Fruit fly (Drosophila melanogaster) whole organism, embryonic: Measurements from ENCODE around the gene CG5021.

Source experiments
- CG10565 ChIP-seq: fragments of 200-800 bp; sonication (Bioruptor generic); optimal IDR thresholded peaks from 3 replicates; lab custom pipeline; 2016; ENCODE audit warnings: missing biosample characterization, mild to moderate bottlenecking, missing genetic modification characterization
- CG10654 ChIP-seq: fragments of 200-800 bp; sonication (Bioruptor generic); optimal IDR thresholded peaks from 2 replicates; lab custom pipeline; 2016; ENCODE audit warnings: missing biosample characterization, missing genetic modification characterization
- CG14441 ChIP-seq: fragments of 200-800 bp; sonication (Bioruptor generic); IDR thresholded peaks from 2 replicates; pipeline ENCODE4 v1.3.6; 2022; ENCODE audit warnings: missing biosample characterization, missing genetic modification characterization
- CG1602 ChIP-seq: fragments of 200-800 bp; sonication (Bioruptor generic); optimal IDR thresholded peaks from 3 replicates; lab custom pipeline; 2016; ENCODE audit warnings: missing biosample characterization, missing genetic modification characterization
- CG1603 ChIP-seq: fragments of 200-800 bp; sonication (Bioruptor generic); optimal IDR thresholded peaks from 2 replicates; lab custom pipeline; 2019; ENCODE audit warnings: missing biosample characterization, mild to moderate bottlenecking, missing genetic modification characterization, moderate library complexity
- CG16815 ChIP-seq: fragments of 200-800 bp; sonication (Bioruptor generic); optimal IDR thresholded peaks from 3 replicates; lab custom pipeline; 2017; ENCODE audit warnings: missing biosample characterization, mild to moderate bottlenecking, missing genetic modification characterization
- CG17829 ChIP-seq: fragments of 200-800 bp; optimal IDR thresholded peaks from 2 replicates; lab custom pipeline; 2019; ENCODE audit warnings: missing biosample characterization, mild to moderate bottlenecking, missing genetic modification characterization, moderate library complexity
- CG1792 ChIP-seq: fragments of 200-800 bp; sonication (Bioruptor generic); optimal IDR thresholded peaks from 2 replicates; lab custom pipeline; 2016; ENCODE audit warnings: missing biosample characterization, missing genetic modification characterization
- CG2875 ChIP-seq: fragments of 200-800 bp; sonication (Bioruptor generic); optimal IDR thresholded peaks from 2 replicates; lab custom pipeline; 2017; ENCODE audit warnings: missing biosample characterization, mild to moderate bottlenecking, missing genetic modification characterization, missing genetic modification reagents
- CG30020 ChIP-seq: fragments of 200-800 bp; optimal IDR thresholded peaks from 2 replicates; lab custom pipeline; 2019; ENCODE audit warnings: missing biosample characterization, mild to moderate bottlenecking, missing genetic modification characterization, moderate library complexity
- CG33557 ChIP-seq: fragments of 200-800 bp; sonication (Bioruptor generic); optimal IDR thresholded peaks from 2 replicates; lab custom pipeline; 2019; ENCODE audit warnings: missing biosample characterization, mild to moderate bottlenecking, missing genetic modification characterization, moderate library complexity
- CG3407 ChIP-seq: fragments of 200-800 bp; sonication (Bioruptor generic); optimal IDR thresholded peaks from 2 replicates; lab custom pipeline; 2018; ENCODE audit warnings: missing biosample characterization, mild to moderate bottlenecking, missing genetic modification characterization
- CG42726 ChIP-seq: fragments of 200-800 bp; sonication (Bioruptor generic); IDR thresholded peaks from 2 replicates; pipeline ENCODE4 v1.3.6; 2022; ENCODE audit warnings: missing biosample characterization, missing genetic modification characterization; ENCODE audit not compliant: partially characterized antibody
- CG6254 ChIP-seq: fragments of 200-800 bp; sonication (Bioruptor generic); optimal IDR thresholded peaks from 3 replicates; lab custom pipeline; 2017; ENCODE audit warnings: mild to moderate bottlenecking, missing biosample characterization, missing genetic modification reagents, missing genetic modification characterization
- CG7372 ChIP-seq: fragments of 200-800 bp; sonication (Bioruptor generic); IDR thresholded peaks from 2 replicates; pipeline ENCODE4 v1.3.6; 2022; ENCODE audit warnings: missing biosample characterization, missing genetic modification characterization
- CG7556 ChIP-seq: fragments of 200-800 bp; sonication (Bioruptor generic); optimal IDR thresholded peaks from 2 replicates; lab custom pipeline; 2017; ENCODE audit warnings: missing biosample characterization, mild to moderate bottlenecking, missing genetic modification characterization
- CG8388 ChIP-seq: fragments of 200-800 bp; sonication (Bioruptor generic); optimal IDR thresholded peaks from 2 replicates; lab custom pipeline; 2019; ENCODE audit warnings: missing biosample characterization, mild to moderate bottlenecking, missing genetic modification characterization, moderate library complexity
- CG9876 ChIP-seq: fragments of 200-800 bp; sonication (Bioruptor generic); optimal IDR thresholded peaks from 2 replicates; lab custom pipeline; 2016; ENCODE audit warnings: missing biosample characterization, missing genetic modification characterization
- Deaf1 ChIP-seq: fragments of 200-800 bp; optimal IDR thresholded peaks from 3 replicates; lab custom pipeline; 2019; ENCODE audit warnings: missing biosample characterization, mild to moderate bottlenecking, missing genetic modification characterization, moderate library complexity
- Dip3 ChIP-seq: fragments of 200-800 bp; sonication (Bioruptor generic); optimal IDR thresholded peaks from 3 replicates; lab custom pipeline; 2016; ENCODE audit warnings: missing biosample characterization, missing genetic modification characterization
- Dll ChIP-seq: fragments of 200-800 bp; sonication (Bioruptor generic); IDR thresholded peaks from 4 replicates; pipeline ENCODE4 v1.3.6; 2022; ENCODE audit warnings: missing biosample characterization, missing genetic modification characterization; ENCODE audit not compliant: partially characterized antibody
- Doc2 ChIP-seq: fragments of 200-800 bp; sonication (Bioruptor generic); IDR thresholded peaks from 2 replicates; pipeline ENCODE4 v1.3.6; 2022; ENCODE audit warnings: missing biosample characterization, missing genetic modification characterization
- Ets97D ChIP-seq: fragments of 200-800 bp; sonication (Bioruptor generic); optimal IDR thresholded peaks from 3 replicates; lab custom pipeline; 2016; ENCODE audit warnings: missing biosample characterization, missing genetic modification characterization
- MESR4 ChIP-seq: fragments of 200-800 bp; sonication (Bioruptor generic); optimal IDR thresholded peaks from 2 replicates; lab custom pipeline; 2018; ENCODE audit warnings: missing biosample characterization, mild to moderate bottlenecking, missing genetic modification characterization, moderate library complexity
- Med ChIP-seq: fragments of 200-800 bp; sonication (Bioruptor generic); peaks from one replicate; lab custom pipeline; 2016; ENCODE audit warnings: missing biosample characterization, missing genetic modification characterization, mild to moderate bottlenecking, inconsistent platforms, moderate library complexity
- Poxn ChIP-seq: fragments of 200-800 bp; sonication (Bioruptor generic); IDR thresholded peaks from 2 replicates; pipeline ENCODE4 v1.3.6; 2022; ENCODE audit warnings: missing biosample characterization, missing genetic modification characterization
- Side ChIP-seq: fragments of 200-800 bp; sonication (Bioruptor generic); optimal IDR thresholded peaks from 2 replicates; lab custom pipeline; 2016; ENCODE audit warnings: missing biosample characterization, missing genetic modification characterization
- croc ChIP-seq: fragments of 200-800 bp; sonication (Bioruptor generic); conservative IDR thresholded peaks from 3 replicates; pipeline ENCODE4 v1.3.6; 2022; ENCODE audit warnings: missing biosample characterization, missing genetic modification characterization
- dmrt11E ChIP-seq: fragments of 200-800 bp; sonication (Bioruptor generic); optimal IDR thresholded peaks from 3 replicates; lab custom pipeline; 2018; ENCODE audit warnings: missing biosample characterization, mild to moderate bottlenecking, missing genetic modification characterization, moderate library complexity
- en ChIP-seq: fragments of 200-800 bp; sonication (Bioruptor generic); optimal IDR thresholded peaks from 2 replicates; lab custom pipeline; 2016; ENCODE audit warnings: missing biosample characterization, missing genetic modification characterization
- fru ChIP-seq: fragments of >200 bp; optimal IDR thresholded peaks from 2 replicates; lab custom pipeline; 2017
- grau ChIP-seq: fragments of 200-800 bp; optimal IDR thresholded peaks from 3 replicates; lab custom pipeline; 2019; ENCODE audit warnings: missing biosample characterization, mild to moderate bottlenecking, missing genetic modification characterization, moderate library complexity
- gro ChIP-seq: fragments of 200-800 bp; sonication (Bioruptor generic); optimal IDR thresholded peaks from 2 replicates; lab custom pipeline; 2016; ENCODE audit warnings: missing biosample characterization, missing genetic modification characterization
- hb ChIP-seq: fragments of 200-800 bp; sonication (Bioruptor generic); IDR thresholded peaks from 3 replicates; pipeline ENCODE4 v1.3.6; 2022; ENCODE audit warnings: missing biosample characterization, missing genetic modification characterization; ENCODE audit not compliant: partially characterized antibody
- ind ChIP-seq: fragments of 200-800 bp; sonication (Bioruptor generic); optimal IDR thresholded peaks from 3 replicates; lab custom pipeline; 2016; ENCODE audit warnings: missing biosample characterization, missing genetic modification characterization
- nerfin-2 ChIP-seq: fragments of 200-800 bp; sonication (Bioruptor generic); IDR thresholded peaks from 2 replicates; pipeline ENCODE4 v1.3.6; 2022; ENCODE audit warnings: missing biosample characterization, missing genetic modification characterization; ENCODE audit not compliant: partially characterized antibody
- pita ChIP-seq: fragments of 200-800 bp; sonication (Bioruptor generic); optimal IDR thresholded peaks from 2 replicates; lab custom pipeline; 2017; ENCODE audit warnings: missing biosample characterization, mild to moderate bottlenecking, missing genetic modification characterization
- sens-2 ChIP-seq: fragments of 200-800 bp; sonication (Bioruptor generic); IDR thresholded peaks from 2 replicates; pipeline ENCODE4 v1.3.6; 2022; ENCODE audit warnings: missing biosample characterization, missing genetic modification characterization
- sisA ChIP-seq: fragments of 200-800 bp; sonication (Bioruptor generic); IDR thresholded peaks from 2 replicates; pipeline ENCODE4 v1.3.6; 2022; ENCODE audit warnings: missing biosample characterization, missing genetic modification characterization
- sug ChIP-seq: fragments of 200-800 bp; optimal IDR thresholded peaks from 2 replicates; lab custom pipeline; 2019; ENCODE audit warnings: missing biosample characterization, mild to moderate bottlenecking, missing genetic modification characterization, moderate library complexity
- tgo ChIP-seq: fragments of 200-800 bp; sonication (Bioruptor generic); IDR thresholded peaks from 3 replicates; pipeline ENCODE4 v1.3.6; 2022; ENCODE audit warnings: missing biosample characterization, missing genetic modification characterization
- trh ChIP-seq: fragments of 200-800 bp; sonication (Bioruptor generic); optimal IDR thresholded peaks from 2 replicates; lab custom pipeline; 2016; ENCODE audit warnings: missing biosample characterization, missing genetic modification characterization

Gene CG5021

dm6 chr3L:8996173-8996767, 29.6 kb downstream of the CG5021 start (continued):
- no peak for TF ChIP-seq CG30020 (tag; lab: Kevin White, UChicago)
- TF ChIP-seq sug (tag; lab: Kevin White, UChicago), result no peak
- TF ChIP-seq CG10565 (GFP tag; lab: Kevin White, UChicago), result no peak
- no peak for TF ChIP-seq sens-2 (GFP tag; lab: Robert Waterston, UW)
- TF ChIP-seq trh (GFP tag; lab: Kevin White, UChicago), result no peak
- TF ChIP-seq CG33557 (GFP tag; lab: Kevin White, UChicago), result no peak
- TF ChIP-seq hb (GFP tag; lab: Robert Waterston, UW), result no peak
- peak; percentile 65 for TF ChIP-seq CG16815
- no peak for TF ChIP-seq gro (GFP tag; lab: Kevin White, UChicago)
- peak; percentile 61 for TF ChIP-seq dmrt11E (tag; lab: Kevin White, UChicago)
- TF ChIP-seq CG7372, result 0 out of 2 replicates have a peak, but pooled peaks have one; percentile 11
- no peak for TF ChIP-seq Poxn (GFP tag; lab: Robert Waterston, UW)
- TF ChIP-seq sisA (GFP tag; lab: Robert Waterston, UW), result peak; percentile 79
- TF ChIP-seq Dip3 (GFP tag; lab: Kevin White, UChicago), result peak; percentile 61
- TF ChIP-seq nerfin-2 (GFP tag; lab: Robert Waterston, UW), result no peak
- no peak for TF ChIP-seq Dll (GFP tag; lab: Robert Waterston, UW)
- TF ChIP-seq CG42726 (GFP tag; lab: Robert Waterston, UW), result no peak
- TF ChIP-seq CG8388 (GFP tag; lab: Kevin White, UChicago), result no peak
- TF ChIP-seq pita (GFP tag; lab: Kevin White, UChicago), result no peak
- TF ChIP-seq CG1792, result no peak
- TF ChIP-seq CG2875 (GFP tag; lab: Kevin White, UChicago), result peak; percentile 34
- TF ChIP-seq Deaf1, result no peak
- peak; percentile 68 for TF ChIP-seq ind (GFP tag; lab: Kevin White, UChicago)
- TF ChIP-seq Side (GFP tag; lab: Kevin White, UChicago), result peak; percentile 29
- TF ChIP-seq CG1603 (tag; lab: Kevin White, UChicago), result peak; percentile 73
- peak; percentile 30 for TF ChIP-seq CG7556 (GFP tag; lab: Kevin White, UChicago)
- peak; percentile 61 for TF ChIP-seq CG6254 (GFP tag; lab: Kevin White, UChicago)
- peak; percentile 63 for TF ChIP-seq CG1602 (GFP tag; lab: Kevin White, UChicago)
- no peak for TF ChIP-seq en
- peak; percentile 45; the same call in 1 of the 2 replicates for TF ChIP-seq Doc2 (GFP tag; lab: Robert Waterston, UW)
- no peak for TF ChIP-seq CG9876
- no peak for TF ChIP-seq fru (lab: Kevin White, UChicago)
- TF ChIP-seq tgo (GFP tag; lab: Robert Waterston, UW), result peak; percentile 61; the same call in 2 of the 3 replicates
- TF ChIP-seq MESR4 (GFP tag; lab: Kevin White, UChicago), result peak; percentile 17
- TF ChIP-seq Ets97D (GFP tag; lab: Kevin White, UChicago), result peak; percentile 31
- TF ChIP-seq croc (GFP tag; lab: Robert Waterston, UW), result peak; percentile 58
- peak; percentile 93 for TF ChIP-seq Med
- peak; percentile 92 for TF ChIP-seq grau (tag; lab: Kevin White, UChicago)
- TF ChIP-seq CG17829 (tag; lab: Kevin White, UChicago), result peak; percentile 68
- TF ChIP-seq CG14441 (GFP tag; lab: Robert Waterston, UW), result peak; percentile 74
- peak; percentile 34 for TF ChIP-seq CG10654
- peak; percentile 40 for TF ChIP-seq CG3407 (GFP tag; lab: Kevin White, UChicago)
